Worm (Caenorhabditis elegans) whole organism, L4 larva: Measurements from ENCODE around the gene pmt-1.
A peak's percentile ranks its signal among the peaks of the same experiment; 100 is the strongest.

Experiments
- F26F4.8 ChIP-seq: fragments of 200-800 bp; sonication (Bioruptor generic); conservative IDR thresholded peaks from 2 replicates; pipeline ENCODE4 v1.3.6; 2022; ENCODE audit warnings: missing genetic modification characterization, missing compliant biosample characterization
- ZK546.5 ChIP-seq, 2 experiments: sonication (generic microtip); optimal IDR thresholded peaks; 2 replicates each; lab custom pipeline; 2017; ENCODE audit warnings: missing biosample characterization in 2 of 2, missing genetic modification characterization in 2 of 2
- aha-1 ChIP-seq: fragments of 150-350 bp; peaks from one replicate; lab custom pipeline; 2014; ENCODE audit warnings: missing biosample characterization, missing genetic modification characterization
- ama-1 ChIP-seq: fragments of 150-350 bp; optimal IDR thresholded peaks from 2 replicates; lab custom pipeline; 2014; ENCODE audit warnings: inconsistent platforms, mixed read lengths
- attf-4 ChIP-seq: sonication (generic microtip); optimal IDR thresholded peaks from 3 replicates; lab custom pipeline; 2017; ENCODE audit warnings: missing biosample characterization, missing genetic modification characterization
- ceh-20 ChIP-seq: fragments of 200-800 bp; sonication (Bioruptor generic); IDR thresholded peaks from 2 replicates; pipeline ENCODE4 v1.3.6; 2022; ENCODE audit warnings: missing genetic modification reagents, missing genetic modification characterization, missing compliant biosample characterization
- ceh-28 ChIP-seq: fragments of 150-350 bp; optimal IDR thresholded peaks from 2 replicates; lab custom pipeline; 2014; ENCODE audit warnings: missing biosample characterization, missing genetic modification reagents, missing genetic modification characterization
- ceh-44 ChIP-seq: fragments of 200-800 bp; sonication (Bioruptor generic); IDR thresholded peaks from 2 replicates; pipeline ENCODE4 v1.3.6; 2022; ENCODE audit warnings: missing genetic modification reagents, missing genetic modification characterization, missing compliant biosample characterization
- ctbp-1 ChIP-seq: fragments of 200-800 bp; sonication (Bioruptor generic); IDR thresholded peaks from 2 replicates; pipeline ENCODE4 v1.3.6; 2022; ENCODE audit warnings: missing genetic modification reagents, missing genetic modification characterization, missing compliant biosample characterization
- daf-19 ChIP-seq: fragments of 200-800 bp; sonication (Bioruptor generic); conservative IDR thresholded peaks from 2 replicates; pipeline ENCODE4 v1.3.6; 2022; ENCODE audit warnings: missing genetic modification characterization, missing compliant biosample characterization
- dmd-6 ChIP-seq: fragments of 200-800 bp; sonication (Bioruptor generic); IDR thresholded peaks from 2 replicates; pipeline ENCODE4 v1.3.6; 2022; ENCODE audit warnings: missing genetic modification reagents, missing genetic modification characterization, missing compliant biosample characterization
- egl-43 ChIP-seq: fragments of 200-800 bp; sonication (Bioruptor generic); IDR thresholded peaks from 2 replicates; pipeline ENCODE4 v1.3.6; 2022; ENCODE audit warnings: missing genetic modification reagents, missing genetic modification characterization, missing compliant biosample characterization
- fkh-10 ChIP-seq: fragments of 150-350 bp; optimal IDR thresholded peaks from 2 replicates; lab custom pipeline; 2014; ENCODE audit warnings: missing biosample characterization, missing genetic modification reagents, missing genetic modification characterization
- gei-8 ChIP-seq: fragments of 200-800 bp; sonication (Bioruptor generic); optimal IDR thresholded peaks from 2 replicates; lab custom pipeline; 2018; ENCODE audit warnings: mild to moderate bottlenecking, missing genetic modification characterization, missing compliant biosample characterization
- hlh-11 ChIP-seq: fragments of 200-800 bp; sonication (Bioruptor generic); optimal IDR thresholded peaks from 2 replicates; lab custom pipeline; 2018; ENCODE audit warnings: mild to moderate bottlenecking, missing genetic modification characterization, missing compliant biosample characterization
- hlh-30 ChIP-seq: sonication (generic microtip); optimal IDR thresholded peaks from 2 replicates; lab custom pipeline; 2017; ENCODE audit warnings: antibody characterized with exemption, mild to moderate bottlenecking, missing genetic modification characterization, missing compliant biosample characterization; ENCODE audit not compliant: insufficient read depth
- lim-7 ChIP-seq: fragments of 200-800 bp; sonication (Bioruptor generic); IDR thresholded peaks from 2 replicates; pipeline ENCODE4 v1.3.6; 2022; ENCODE audit warnings: missing genetic modification characterization, missing compliant biosample characterization
- lin-13 ChIP-seq: fragments of 150-350 bp; optimal IDR thresholded peaks from 2 replicates; lab custom pipeline; 2014; ENCODE audit warnings: missing biosample characterization, missing genetic modification reagents, missing genetic modification characterization
- lin-29 ChIP-seq: fragments of 200-800 bp; sonication (Bioruptor generic); IDR thresholded peaks from 2 replicates; pipeline ENCODE4 v1.3.6; 2022; ENCODE audit warnings: missing genetic modification reagents, missing genetic modification characterization, missing compliant biosample characterization
- lin-39 ChIP-seq: fragments of 150-350 bp; optimal IDR thresholded peaks from 2 replicates; lab custom pipeline; 2014; ENCODE audit warnings: missing biosample characterization, missing genetic modification reagents, missing genetic modification characterization
- madf-5 ChIP-seq, 2 experiments: fragments of 200-800 bp; sonication (Bioruptor generic); IDR thresholded peaks; 2 replicates each; pipeline ENCODE4 v1.3.6; 2022; ENCODE audit warnings: missing compliant biosample characterization in 2 of 2, missing genetic modification characterization in 2 of 2
- mdl-1 ChIP-seq, 2 experiments: fragments of 150-350 bp in 1 of 2; sonication (generic microtip) in 1 of 2; optimal IDR thresholded peaks; 2 replicates each; lab custom pipeline; 2014 to 2017; ENCODE audit warnings: missing biosample characterization in 2 of 2, missing genetic modification characterization in 2 of 2
- mep-1 ChIP-seq: fragments of 150-350 bp; sonication (generic microtip); optimal IDR thresholded peaks from 3 replicates; lab custom pipeline; 2014; ENCODE audit warnings: missing biosample characterization, missing genetic modification characterization
- nhr-102 ChIP-seq: sonication (generic microtip); optimal IDR thresholded peaks from 2 replicates; lab custom pipeline; 2016; ENCODE audit warnings: mild to moderate bottlenecking, missing genetic modification characterization, moderate library complexity, missing compliant biosample characterization
- nhr-11 ChIP-seq: fragments of 150-350 bp; optimal IDR thresholded peaks from 2 replicates; lab custom pipeline; 2014; ENCODE audit warnings: missing biosample characterization, missing genetic modification characterization
- nhr-28 ChIP-seq: fragments of 150-350 bp; optimal IDR thresholded peaks from 2 replicates; lab custom pipeline; 2014; ENCODE audit warnings: missing biosample characterization, missing genetic modification characterization
- nhr-48 ChIP-seq: sonication (generic microtip); optimal IDR thresholded peaks from 2 replicates; lab custom pipeline; 2016; ENCODE audit warnings: mild to moderate bottlenecking, missing genetic modification characterization, missing compliant biosample characterization
- nhr-6 ChIP-seq: fragments of 150-350 bp; optimal IDR thresholded peaks from 2 replicates; lab custom pipeline; 2014; ENCODE audit warnings: missing biosample characterization, missing genetic modification characterization
- nhr-76 ChIP-seq: fragments of 150-350 bp; optimal IDR thresholded peaks from 2 replicates; lab custom pipeline; 2014; ENCODE audit warnings: missing biosample characterization, missing genetic modification characterization
- nhr-77 ChIP-seq: fragments of 150-350 bp; optimal IDR thresholded peaks from 2 replicates; lab custom pipeline; 2014; ENCODE audit warnings: missing biosample characterization, missing genetic modification characterization
- pha-4 ChIP-seq, 2 experiments: fragments of 150-350 bp in 1 of 2; fragments of 200-800 bp in 1 of 2; sonication (Bioruptor generic) in 1 of 2; IDR thresholded peaks in 1 of 2; optimal IDR thresholded peaks in 1 of 2; 2 replicates each; pipeline versions ENCODE4 v1.3.6 to Lab custom; 2014 to 2022; ENCODE audit warnings: missing genetic modification characterization in 2 of 2, missing genetic modification reagents in 2 of 2, missing biosample characterization in 1 of 2, missing compliant biosample characterization in 1 of 2
- php-3 ChIP-seq: fragments of 200-800 bp; sonication (Bioruptor generic); IDR thresholded peaks from 2 replicates; pipeline ENCODE4 v1.3.6; 2022; ENCODE audit warnings: missing genetic modification reagents, missing genetic modification characterization, missing compliant biosample characterization
- pqm-1 ChIP-seq: sonication (generic microtip); optimal IDR thresholded peaks from 2 replicates; lab custom pipeline; 2017; ENCODE audit warnings: missing biosample characterization, missing genetic modification characterization
- rbr-2 ChIP-seq: sonication (generic microtip); optimal IDR thresholded peaks from 2 replicates; lab custom pipeline; 2016; ENCODE audit warnings: missing genotype, missing genetic modification characterization, missing compliant biosample characterization
- sdz-12 ChIP-seq: fragments of 200-800 bp; sonication (Bioruptor generic); optimal IDR thresholded peaks from 2 replicates; lab custom pipeline; 2018; ENCODE audit warnings: mild to moderate bottlenecking, missing genetic modification characterization, missing compliant biosample characterization
- skn-1 ChIP-seq: fragments of 150-350 bp; optimal IDR thresholded peaks from 2 replicates; lab custom pipeline; 2014; ENCODE audit warnings: missing biosample characterization, missing genetic modification characterization
- snpc-1.2 ChIP-seq: fragments of 200-800 bp; sonication (Bioruptor generic); IDR thresholded peaks from 2 replicates; pipeline ENCODE4 v1.3.6; 2022; ENCODE audit warnings: missing genetic modification reagents, missing genetic modification characterization, missing compliant biosample characterization
- snpc-4 ChIP-seq: fragments of 150-350 bp; optimal IDR thresholded peaks from 2 replicates; lab custom pipeline; 2014; ENCODE audit warnings: missing biosample characterization, missing genetic modification characterization
- spr-3 ChIP-seq: fragments of 200-800 bp; sonication (Bioruptor generic); optimal IDR thresholded peaks from 2 replicates; lab custom pipeline; 2018; ENCODE audit warnings: mild to moderate bottlenecking, missing genetic modification characterization, missing compliant biosample characterization
- tag-97 ChIP-seq: fragments of 200-800 bp; sonication (Bioruptor generic); IDR thresholded peaks from 2 replicates; pipeline ENCODE4 v1.3.6; 2022; ENCODE audit warnings: missing genetic modification characterization, missing compliant biosample characterization
- tra-1 ChIP-seq: fragments of 200-800 bp; sonication (Bioruptor generic); IDR thresholded peaks from 2 replicates; pipeline ENCODE4 v1.3.6; 2022; ENCODE audit warnings: missing genetic modification reagents, missing genetic modification characterization, missing compliant biosample characterization
- unc-39 ChIP-seq: sonication (generic microtip); optimal IDR thresholded peaks from 2 replicates; lab custom pipeline; 2017; ENCODE audit warnings: missing biosample characterization, missing genetic modification characterization
- unc-62 ChIP-seq, 3 experiments: fragments of 150-350 bp in 1 of 3; sonication (generic microtip); optimal IDR thresholded peaks in 2 of 3; peaks in 1 of 3; 1 replicate in 1 of 3; 2 replicates in 2 of 3; lab custom pipeline; 2014 to 2017; ENCODE audit warnings: missing biosample characterization in 3 of 3, missing genetic modification characterization in 3 of 3, missing genetic modification reagents in 3 of 3, missing genotype in 1 of 3
- zip-2 ChIP-seq: fragments of 150-350 bp; optimal IDR thresholded peaks from 2 replicates; lab custom pipeline; 2014; ENCODE audit warnings: missing biosample characterization, missing genetic modification characterization

The pmt-1 gene

DNA sequence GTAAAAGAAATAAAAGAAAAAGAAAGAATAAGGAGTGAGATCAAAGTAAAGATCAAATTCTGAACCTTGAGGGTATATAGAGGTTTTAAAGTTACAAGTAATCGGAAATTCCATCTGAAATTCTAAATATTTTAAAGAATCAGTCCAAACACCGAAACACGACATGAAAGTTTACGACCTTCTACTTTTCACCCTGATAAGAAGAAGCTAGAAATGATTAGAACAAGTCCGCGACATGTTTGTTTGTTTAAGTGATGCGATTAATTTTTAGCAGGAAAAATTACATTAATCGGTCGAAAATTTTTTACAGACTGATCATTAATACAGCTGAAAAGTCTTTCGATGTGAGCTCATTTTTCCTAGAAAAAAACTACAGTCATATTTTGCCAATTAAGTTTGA lies 17.7 kb downstream of the pmt-1 start (continued):
- TF ChIP-seq ceh-20 (GFP tag; lab: Robert Waterston, UW), result no peak
- TF ChIP-seq nhr-11 (tag; lab: Kevin White, UChicago), result no peak
- TF ChIP-seq nhr-28 (tag; lab: Kevin White, UChicago), result peak; percentile 1
- no peak for TF ChIP-seq lin-13 (GFP tag; lab: Kevin White, UChicago)
- TF ChIP-seq F26F4.8 (GFP tag; lab: Robert Waterston, UW), result no peak
- TF ChIP-seq nhr-77 (tag; lab: Kevin White, UChicago), result no peak
- TF ChIP-seq lin-29 (GFP tag; lab: Robert Waterston, UW), result no peak
- TF ChIP-seq daf-19, result no peak
- TF ChIP-seq sdz-12, result no peak

ce11 chrII:5255435-5255834 lies 26.9 kb downstream of the pmt-1 start, which contains the start of gene frpr-4:
Gene frpr-4 (minus strand): TSS chrII:5255535.
- no peak for TF ChIP-seq nhr-6 (tag; lab: Kevin White, UChicago)
- TF ChIP-seq fkh-10 (GFP tag; lab: Kevin White, UChicago), result no peak
- TF ChIP-seq nhr-76 (tag; lab: Kevin White, UChicago), result no peak
- no peak for TF ChIP-seq snpc-4

DNA sequence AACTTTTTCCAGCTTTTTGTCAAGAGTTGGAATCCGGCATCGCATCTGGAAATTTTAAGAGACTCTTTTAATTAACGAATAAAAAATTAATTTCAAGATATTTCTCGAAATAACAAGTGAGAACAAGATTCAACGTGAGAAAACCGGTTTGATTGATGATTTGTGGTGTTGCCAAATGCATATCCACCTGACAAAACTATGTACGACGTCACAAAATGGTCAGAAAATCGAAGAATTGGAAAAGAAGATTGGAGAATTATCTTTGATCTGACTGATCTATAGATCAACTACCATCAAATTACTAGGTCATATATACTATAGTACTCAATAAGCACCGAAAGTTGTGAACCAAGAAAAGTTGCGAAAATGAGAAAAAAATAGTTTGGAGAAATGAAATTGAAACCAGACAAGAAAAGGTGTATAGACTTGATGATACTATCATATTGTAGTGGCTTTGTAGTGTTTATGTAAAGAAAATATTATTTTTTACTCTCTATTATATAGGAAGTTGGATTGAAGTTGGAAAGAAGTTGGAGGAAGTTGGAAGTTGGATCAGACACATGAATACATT lies 35.4 kb downstream of the pmt-1 start, which contains the start of gene ptr-6:
Gene ptr-6 (minus strand): TSS at position 47 of the 571 bp plus-strand sequence.
- TF ChIP-seq spr-3 (GFP tag; lab: Kevin White, UChicago) (no peak), dmd-6 (GFP tag; lab: Robert Waterston, UW) (peak; percentile 33; the same call in 1 of the 2 replicates), mep-1 (tag; lab: Kevin White, UChicago) (no peak), lim-7 (GFP tag; lab: Robert Waterston, UW) (no peak), ceh-28 (tag; lab: Kevin White, UChicago) (no peak), gei-8 (GFP tag; lab: Kevin White, UChicago) (no peak), mdl-1 (tag; optimal IDR thresholded peaks at IDR 0.05; lab: Kevin White, UChicago) (peak in 1 of 2 experiments; percentile 32), tra-1 (GFP tag; lab: Robert Waterston, UW) (no peak), lin-39 (tag; lab: Kevin White, UChicago) (no peak), skn-1 (tag; lab: Kevin White, UChicago) (no peak), tag-97 (no peak), madf-5 (GFP tag; IDR thresholded peaks at IDR 0.05; lab: Robert Waterston, UW) (no peak), ZK546.5 (tag; optimal IDR thresholded peaks at IDR 0.05; lab: Kevin White, UChicago) (no peak), sdz-12 (no peak), attf-4 (no peak), ctbp-1 (GFP tag; lab: Robert Waterston, UW) (no peak), nhr-28 (tag; lab: Kevin White, UChicago) (peak; percentile 3), hlh-11 (tag; lab: Kevin White, UChicago) (peak; percentile 16), egl-43 (GFP tag; lab: Robert Waterston, UW) (no peak), rbr-2 (tag; lab: Kevin White, UChicago) (no peak), php-3 (GFP tag; lab: Robert Waterston, UW) (no peak), unc-39 (tag; lab: Kevin White, UChicago) (no peak), hlh-30 (peak; percentile 23), nhr-102 (tag; lab: Kevin White, UChicago) (peak; percentile 16), nhr-48 (tag; lab: Kevin White, UChicago) (peak; percentile 29), pha-4 (GFP tag; IDR thresholded peaks at IDR 0.05; lab: Robert Waterston, UW) (no peak), pha-4 (tag; optimal IDR thresholded peaks at IDR 0.05; lab: Kevin White, UChicago) (no peak), pqm-1 (no peak), ama-1 (no peak), aha-1 (tag; lab: Kevin White, UChicago) (peak; percentile 50), zip-2 (no peak), snpc-1.2 (GFP tag; lab: Robert Waterston, UW) (no peak), unc-62 (GFP tag; optimal IDR thresholded peaks at IDR 0.05 in 1 of 2; lab: Kevin White, UChicago) (peak in 1 of 2 experiments; percentile 65), unc-62 (tag; optimal IDR thresholded peaks at IDR 0.05; lab: Kevin White, UChicago) (no peak), ceh-44 (GFP tag; lab: Robert Waterston, UW) (no peak), nhr-76 (tag; lab: Kevin White, UChicago) (no peak)
